Fruit fly (Drosophila melanogaster) whole organism, embryonic: ENCODE measurements around the gene CG43993.

Experiments used
- CG18619 ChIP-seq: fragments of 200-800 bp; sonication (Bioruptor generic); optimal IDR thresholded peaks from 3 replicates; lab custom pipeline; 2017; ENCODE audit warnings: missing biosample characterization, mild to moderate bottlenecking, missing genetic modification characterization
- CoRest ChIP-seq: fragments of 200-800 bp; sonication (Bioruptor generic); optimal IDR thresholded peaks from 3 replicates; lab custom pipeline; 2018; ENCODE audit warnings: missing biosample characterization, mild to moderate bottlenecking, missing genetic modification characterization, moderate library complexity
- fd3F ChIP-seq: fragments of 200-800 bp; sonication (Bioruptor generic); optimal IDR thresholded peaks from 2 replicates; lab custom pipeline; 2018; ENCODE audit warnings: missing biosample characterization, mild to moderate bottlenecking, missing genetic modification characterization, moderate library complexity
- unc-4 ChIP-seq: fragments of 200-800 bp; sonication (Bioruptor generic); IDR thresholded peaks from 2 replicates; pipeline ENCODE4 v1.3.6; 2022; ENCODE audit warnings: missing biosample characterization, missing genetic modification characterization; ENCODE audit not compliant: partially characterized antibody

DNA sequence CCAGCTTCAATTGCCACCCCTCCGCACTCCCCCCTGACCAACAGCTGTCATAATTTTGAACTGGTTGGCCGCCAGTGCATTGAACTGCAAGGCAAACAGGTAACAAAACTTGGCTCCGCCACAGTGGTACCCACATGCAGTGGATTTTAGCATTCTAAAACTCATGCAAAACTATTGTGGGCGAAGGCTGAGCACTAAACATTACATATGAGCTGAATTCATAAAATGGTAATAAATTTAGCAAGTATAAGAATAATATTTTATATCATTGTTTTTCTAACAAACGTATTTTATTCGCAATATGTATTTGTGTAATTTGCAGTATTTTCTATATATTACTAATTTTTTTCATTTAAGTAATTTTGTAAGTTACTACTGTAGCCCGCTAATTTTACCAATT lies 40.0 kb downstream of the CG43993 start:
- no peak for TF ChIP-seq CG18619
- TF ChIP-seq unc-4 (GFP tag; lab: Robert Waterston, UW) = no peak
- TF ChIP-seq CoRest (tag; lab: Kevin White, UChicago) = no peak
- no peak for TF ChIP-seq fd3F
